Worm (Caenorhabditis elegans) whole organism, young adult: ENCODE results near the gene C47E12.9.
A peak's percentile ranks its signal among the peaks of the same experiment; 100 is the strongest.

ENCODE experiments used
- B0261.1 ChIP-seq: sonication (generic microtip); optimal IDR thresholded peaks from 2 replicates; lab custom pipeline; 2016; ENCODE audit warnings: mild to moderate bottlenecking, missing genetic modification characterization, moderate library complexity, missing compliant biosample characterization
- B0336.3 ChIP-seq: fragments of 200-800 bp; sonication (Bioruptor generic); IDR thresholded peaks from 2 replicates; pipeline ENCODE4 v1.3.6; 2022; ENCODE audit warnings: missing genetic modification characterization, missing compliant biosample characterization
- C17E4.6 ChIP-seq: fragments of 200-800 bp; sonication (Bioruptor generic); IDR thresholded peaks from 2 replicates; pipeline ENCODE4 v1.3.6; 2022; ENCODE audit warnings: missing genetic modification reagents, missing genetic modification characterization, missing compliant biosample characterization
- F10E7.11 ChIP-seq: sonication (generic microtip); optimal IDR thresholded peaks from 2 replicates; lab custom pipeline; 2017; ENCODE audit warnings: mild to moderate bottlenecking, missing genetic modification characterization, moderate library complexity, missing compliant biosample characterization
- F23B12.7 ChIP-seq: sonication (generic microtip); optimal IDR thresholded peaks from 2 replicates; lab custom pipeline; 2017; ENCODE audit warnings: missing genetic modification characterization, mild to moderate bottlenecking, missing compliant biosample characterization, antibody characterized with exemption, moderate library complexity; ENCODE audit not compliant: insufficient read depth
- F49E8.2 ChIP-seq: sonication (generic microtip); optimal IDR thresholded peaks from 3 replicates; lab custom pipeline; 2017; ENCODE audit warnings: missing genetic modification characterization, mild to moderate bottlenecking, missing compliant biosample characterization, antibody characterized with exemption, moderate library complexity; ENCODE audit not compliant: insufficient read depth
- F57C9.4 ChIP-seq: sonication (generic microtip); optimal IDR thresholded peaks from 2 replicates; lab custom pipeline; 2017; ENCODE audit warnings: mild to moderate bottlenecking, missing genetic modification characterization, missing compliant biosample characterization
- K12H6.12 ChIP-seq: fragments of 200-800 bp; sonication (Bioruptor generic); optimal IDR thresholded peaks from 2 replicates; lab custom pipeline; 2018; ENCODE audit warnings: mild to moderate bottlenecking, missing genetic modification characterization, missing compliant biosample characterization
- T07F8.4 ChIP-seq: sonication (generic microtip); optimal IDR thresholded peaks from 2 replicates; lab custom pipeline; 2016; ENCODE audit warnings: mild to moderate bottlenecking, missing genetic modification characterization, moderate library complexity, missing compliant biosample characterization
- Y79H2A.3 ChIP-seq: fragments of 200-800 bp; sonication (Bioruptor generic); conservative IDR thresholded peaks from 2 replicates; pipeline ENCODE4 v1.3.6; 2022; ENCODE audit warnings: missing genetic modification reagents, missing genetic modification characterization, missing compliant biosample characterization
- Y95B8A.8 ChIP-seq: fragments of 200-800 bp; sonication (Bioruptor generic); IDR thresholded peaks from 2 replicates; pipeline ENCODE4 v1.3.6; 2022; ENCODE audit warnings: missing genetic modification reagents, missing genetic modification characterization, missing compliant biosample characterization
- akir-1 ChIP-seq: fragments of 200-800 bp; sonication (Bioruptor generic); optimal IDR thresholded peaks from 2 replicates; lab custom pipeline; 2018; ENCODE audit warnings: mild to moderate bottlenecking, missing genetic modification characterization, moderate library complexity, missing compliant biosample characterization
- aptf-3 ChIP-seq: fragments of 200-800 bp; sonication (Bioruptor generic); IDR thresholded peaks from 2 replicates; pipeline ENCODE4 v1.3.6; 2022; ENCODE audit warnings: missing genetic modification characterization, missing compliant biosample characterization
- atf-7 ChIP-seq: sonication (generic microtip); optimal IDR thresholded peaks from 2 replicates; lab custom pipeline; 2017; ENCODE audit warnings: mild to moderate bottlenecking, missing genetic modification characterization, missing compliant biosample characterization
- attf-3 ChIP-seq: fragments of 200-800 bp; sonication (Bioruptor generic); conservative IDR thresholded peaks from 2 replicates; pipeline ENCODE4 v1.3.6; 2022; ENCODE audit warnings: missing genetic modification reagents, missing genetic modification characterization, missing compliant biosample characterization
- attf-6 ChIP-seq: fragments of 200-800 bp; sonication (Bioruptor generic); IDR thresholded peaks from 2 replicates; pipeline ENCODE4 v1.3.6; 2022; ENCODE audit warnings: missing genetic modification reagents, missing genetic modification characterization, missing compliant biosample characterization
- bed-1 ChIP-seq: fragments of 200-800 bp; sonication (Bioruptor generic); IDR thresholded peaks from 2 replicates; pipeline ENCODE4 v1.3.6; 2022; ENCODE audit warnings: missing genetic modification reagents, missing genetic modification characterization, missing compliant biosample characterization
- bed-2 ChIP-seq: fragments of 200-800 bp; sonication (Bioruptor generic); IDR thresholded peaks from 2 replicates; pipeline ENCODE4 v1.3.6; 2022; ENCODE audit warnings: missing genetic modification reagents, missing genetic modification characterization, missing compliant biosample characterization
- ccch-3 ChIP-seq: fragments of 200-800 bp; sonication (Bioruptor generic); optimal IDR thresholded peaks from 2 replicates; lab custom pipeline; 2018; ENCODE audit warnings: mild to moderate bottlenecking, missing genetic modification characterization, missing compliant biosample characterization
- cebp-1 ChIP-seq, 2 experiments: fragments of 200-800 bp in 1 of 2; sonication (Bioruptor generic) in 1 of 2; sonication (generic microtip) in 1 of 2; IDR thresholded peaks in 1 of 2; optimal IDR thresholded peaks in 1 of 2; 2 replicates each; pipeline versions ENCODE4 v1.3.6 to Lab custom; 2017 to 2022; ENCODE audit warnings: missing compliant biosample characterization in 2 of 2, missing genetic modification characterization in 2 of 2, mild to moderate bottlenecking in 1 of 2, missing genetic modification reagents in 1 of 2, moderate library complexity in 1 of 2
- cebp-2 ChIP-seq: fragments of 200-800 bp; sonication (Bioruptor generic); IDR thresholded peaks from 2 replicates; pipeline ENCODE4 v1.3.6; 2022; ENCODE audit warnings: missing genetic modification characterization, missing compliant biosample characterization
- ceh-40 ChIP-seq: fragments of 200-800 bp; sonication (Bioruptor generic); IDR thresholded peaks from 2 replicates; pipeline ENCODE4 v1.3.6; 2022; ENCODE audit warnings: missing genetic modification characterization, missing compliant biosample characterization
- chd-7 ChIP-seq: sonication (generic microtip); optimal IDR thresholded peaks from 2 replicates; lab custom pipeline; 2016; ENCODE audit warnings: mild to moderate bottlenecking, missing genetic modification characterization, moderate library complexity, missing compliant biosample characterization
- dpl-1 ChIP-seq: fragments of 150-350 bp; optimal IDR thresholded peaks from 2 replicates; lab custom pipeline; 2014; ENCODE audit warnings: missing biosample characterization, missing genetic modification reagents, missing genetic modification characterization
- ekl-4 ChIP-seq: fragments of 200-800 bp; sonication (Bioruptor generic); IDR thresholded peaks from 2 replicates; pipeline ENCODE4 v1.3.6; 2022; ENCODE audit warnings: missing genetic modification reagents, missing genetic modification characterization, missing compliant biosample characterization
- hmg-1.2 ChIP-seq: fragments of 200-800 bp; sonication (Bioruptor generic); IDR thresholded peaks from 2 replicates; pipeline ENCODE4 v1.3.6; 2022; ENCODE audit warnings: missing genetic modification reagents, missing genetic modification characterization, missing compliant biosample characterization
- lag-1 ChIP-seq: fragments of 200-800 bp; sonication (Bioruptor generic); IDR thresholded peaks from 2 replicates; pipeline ENCODE4 v1.3.6; 2022; ENCODE audit warnings: missing genetic modification reagents, missing genetic modification characterization, missing compliant biosample characterization
- let-607 ChIP-seq, 2 experiments: fragments of 200-800 bp in 1 of 2; sonication (Bioruptor generic) in 1 of 2; sonication (generic microtip) in 1 of 2; optimal IDR thresholded peaks; 2 replicates each; lab custom pipeline; 2016 to 2018; ENCODE audit warnings: mild to moderate bottlenecking in 2 of 2, missing compliant biosample characterization in 2 of 2, missing genetic modification characterization in 2 of 2, moderate library complexity in 2 of 2, missing genotype in 1 of 2
- lin-40 ChIP-seq: sonication (generic microtip); optimal IDR thresholded peaks from 2 replicates; lab custom pipeline; 2016; ENCODE audit warnings: missing genetic modification characterization, mild to moderate bottlenecking, missing compliant biosample characterization, missing genotype, missing genetic modification reagents
- lin-54 ChIP-seq: fragments of 200-800 bp; sonication (Bioruptor generic); optimal IDR thresholded peaks from 2 replicates; lab custom pipeline; 2018; ENCODE audit warnings: mild to moderate bottlenecking, missing genetic modification characterization, missing compliant biosample characterization
- lsy-27 ChIP-seq: sonication (generic microtip); optimal IDR thresholded peaks from 2 replicates; lab custom pipeline; 2017; ENCODE audit warnings: missing genetic modification characterization, mild to moderate bottlenecking, missing compliant biosample characterization, antibody characterized with exemption, missing genotype, borderline replicate concordance; ENCODE audit not compliant: insufficient read depth
- madf-10 ChIP-seq: sonication (generic microtip); optimal IDR thresholded peaks from 2 replicates; lab custom pipeline; 2016; ENCODE audit warnings: mild to moderate bottlenecking, missing genetic modification characterization, missing compliant biosample characterization
- madf-3 ChIP-seq: fragments of 200-800 bp; sonication (Bioruptor generic); IDR thresholded peaks from 2 replicates; pipeline ENCODE4 v1.3.6; 2022; ENCODE audit warnings: missing genetic modification reagents, missing genetic modification characterization, missing compliant biosample characterization
- madf-6 ChIP-seq: fragments of 200-800 bp; sonication (Bioruptor generic); IDR thresholded peaks from 2 replicates; pipeline ENCODE4 v1.3.6; 2022; ENCODE audit warnings: missing genetic modification reagents, missing genetic modification characterization, missing compliant biosample characterization
- mes-4 ChIP-seq: sonication (generic microtip); optimal IDR thresholded peaks from 2 replicates; lab custom pipeline; 2016; ENCODE audit warnings: missing genotype, missing genetic modification characterization, missing compliant biosample characterization
- nfyb-1 ChIP-seq: fragments of 200-800 bp; sonication (Bioruptor generic); IDR thresholded peaks from 2 replicates; pipeline ENCODE4 v1.3.6; 2022; ENCODE audit warnings: missing genetic modification reagents, missing genetic modification characterization, missing compliant biosample characterization
- nhr-179 ChIP-seq: sonication (generic microtip); optimal IDR thresholded peaks from 2 replicates; lab custom pipeline; 2016; ENCODE audit warnings: mild to moderate bottlenecking, missing genetic modification characterization, missing compliant biosample characterization
- nhr-27 ChIP-seq: fragments of 200-800 bp; sonication (Bioruptor generic); optimal IDR thresholded peaks from 2 replicates; lab custom pipeline; 2018; ENCODE audit warnings: mild to moderate bottlenecking, missing genetic modification characterization, moderate library complexity, missing compliant biosample characterization
- nhr-80 ChIP-seq: sonication (generic microtip); optimal IDR thresholded peaks from 2 replicates; lab custom pipeline; 2016; ENCODE audit warnings: missing genetic modification characterization, missing compliant biosample characterization
- repo-1 ChIP-seq: sonication (generic microtip); optimal IDR thresholded peaks from 2 replicates; lab custom pipeline; 2017; ENCODE audit warnings: mild to moderate bottlenecking, missing genetic modification characterization, missing compliant biosample characterization
- sdz-38 ChIP-seq: sonication (generic microtip); optimal IDR thresholded peaks from 2 replicates; lab custom pipeline; 2016; ENCODE audit warnings: missing genotype, missing genetic modification characterization, missing compliant biosample characterization
- tbp1 ChIP-seq: fragments of 200-800 bp; sonication (Bioruptor generic); optimal IDR thresholded peaks from 2 replicates; lab custom pipeline; 2018; ENCODE audit warnings: mild to moderate bottlenecking, missing genetic modification characterization, missing compliant biosample characterization
- zfh-2 ChIP-seq: fragments of 200-800 bp; sonication (Bioruptor generic); conservative IDR thresholded peaks from 2 replicates; pipeline ENCODE4 v1.3.6; 2022; ENCODE audit warnings: missing genetic modification reagents, missing genetic modification characterization, missing compliant biosample characterization
- ztf-22 ChIP-seq: fragments of 200-800 bp; sonication (Bioruptor generic); optimal IDR thresholded peaks from 2 replicates; lab custom pipeline; 2018; ENCODE audit warnings: mild to moderate bottlenecking, missing genetic modification characterization, moderate library complexity, missing compliant biosample characterization
- ztf-6 ChIP-seq: fragments of 200-800 bp; sonication (Bioruptor generic); IDR thresholded peaks from 2 replicates; pipeline ENCODE4 v1.3.6; 2022; ENCODE audit warnings: missing genetic modification reagents, missing genetic modification characterization, missing compliant biosample characterization

Gene C47E12.9

DNA sequence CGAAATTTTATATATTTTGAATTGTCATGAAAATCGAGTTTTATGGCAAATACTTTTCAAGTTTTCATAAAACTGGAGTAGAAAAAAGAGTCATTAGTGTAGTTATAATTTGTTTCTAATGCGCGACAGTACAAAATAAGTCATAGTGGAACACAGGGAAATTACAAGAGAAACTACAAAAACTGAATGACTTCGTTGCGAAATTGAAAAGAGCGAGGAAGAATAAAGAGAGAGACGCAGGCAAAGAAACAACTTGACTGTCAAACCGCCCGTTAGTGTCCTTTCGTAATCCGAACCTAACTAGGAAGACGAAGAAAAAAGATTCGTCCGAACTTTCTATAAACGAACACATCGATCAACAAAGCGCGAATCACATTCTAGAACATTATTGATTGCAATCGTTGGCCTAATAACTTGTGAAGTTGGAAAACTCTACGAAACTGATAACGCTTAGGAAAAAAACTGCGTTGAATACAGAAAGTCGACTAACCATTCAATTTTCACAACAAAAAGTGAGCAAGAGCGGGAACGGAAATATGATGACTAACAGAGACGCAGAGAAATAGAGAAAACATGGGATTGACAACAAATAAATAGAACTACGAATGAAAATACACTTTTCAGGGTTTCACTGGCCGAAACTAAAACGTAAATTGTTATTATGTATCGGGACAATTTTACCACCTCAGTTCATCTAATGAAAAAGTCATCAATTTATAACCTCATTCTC is 19.1 kb downstream of the C47E12.9 start:
- peak; percentile 10 for TF ChIP-seq hmg-1.2 (GFP tag; lab: Robert Waterston, UW)
- TF ChIP-seq chd-7 (tag; lab: Kevin White, UChicago): no peak
- peak; percentile 45; the same call in 1 of the 2 replicates for TF ChIP-seq nfyb-1 (GFP tag; lab: Robert Waterston, UW)
- no peak for TF ChIP-seq sdz-38 (tag; lab: Kevin White, UChicago)
- TF ChIP-seq ekl-4: no peak
- peak; percentile 29 for TF ChIP-seq nhr-80
- TF ChIP-seq nhr-179 (tag; lab: Kevin White, UChicago): no peak
- TF ChIP-seq cebp-1 (GFP tag; IDR thresholded peaks at IDR 0.05; lab: Robert Waterston, UW): peak; percentile 42; the same call in 1 of the 2 replicates
- TF ChIP-seq cebp-1 (tag; optimal IDR thresholded peaks at IDR 0.05; lab: Kevin White, UChicago): peak; percentile 87
- no peak for TF ChIP-seq madf-10
- peak; percentile 40; the same call in 1 of the 2 replicates for TF ChIP-seq madf-6 (GFP tag; lab: Robert Waterston, UW)
- no peak for TF ChIP-seq akir-1 (GFP tag; lab: Kevin White, UChicago)
- no peak for TF ChIP-seq ceh-40 (GFP tag; lab: Robert Waterston, UW)

DNA sequence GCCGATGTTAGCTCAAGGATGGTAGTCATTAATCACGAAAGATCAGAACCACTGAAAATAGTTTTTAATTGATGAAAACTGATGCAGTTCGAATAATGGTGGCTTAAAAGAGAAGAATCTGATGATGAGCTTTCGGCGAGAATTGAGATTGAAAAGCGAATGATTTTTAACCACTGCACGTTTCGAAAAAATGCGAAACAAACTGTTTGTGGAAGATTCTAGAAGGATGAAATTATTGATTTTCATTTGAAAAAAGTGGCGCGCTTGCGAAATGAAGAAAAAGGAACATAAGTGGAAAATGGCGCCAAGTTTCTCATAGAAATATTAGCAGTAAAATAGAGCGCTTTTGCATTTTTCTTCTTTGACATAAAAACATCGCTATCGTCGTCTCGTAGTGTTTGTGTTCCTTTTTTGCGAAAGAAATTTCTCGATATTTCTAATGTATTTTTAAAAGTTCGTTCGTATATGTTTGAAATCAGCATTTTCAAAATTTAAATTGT is 20.5 kb downstream of the C47E12.9 start, which contains the start of gene uba-1:
Gene uba-1 (minus strand): TSS at position 51 of the 500 bp plus-strand sequence.
- no peak for TF ChIP-seq F57C9.4 (tag; lab: Kevin White, UChicago)
- TF ChIP-seq nhr-27 (tag; lab: Kevin White, UChicago): no peak
- TF ChIP-seq attf-6 (GFP tag; lab: Robert Waterston, UW): 0 out of 2 replicates have a peak, but pooled peaks have one; percentile 25
- TF ChIP-seq let-607 (tag; optimal IDR thresholded peaks at IDR 0.05; lab: Kevin White, UChicago): peak; percentile 24 to 30
- TF ChIP-seq lsy-27 (tag; lab: Kevin White, UChicago): no peak
- no peak for TF ChIP-seq Y79H2A.3 (GFP tag; lab: Robert Waterston, UW)
- no peak for TF ChIP-seq lag-1 (GFP tag; lab: Robert Waterston, UW)
- peak; percentile 84 for TF ChIP-seq repo-1
- TF ChIP-seq cebp-2 (GFP tag; lab: Robert Waterston, UW): no peak
- no peak for TF ChIP-seq ztf-6 (GFP tag; lab: Robert Waterston, UW)
- TF ChIP-seq bed-1 (GFP tag; lab: Robert Waterston, UW): no peak
- peak; percentile 79 for TF ChIP-seq dpl-1 (GFP tag; lab: Kevin White, UChicago)
- no peak for TF ChIP-seq attf-3 (GFP tag; lab: Robert Waterston, UW)
- no peak for TF ChIP-seq ccch-3
- TF ChIP-seq F10E7.11 (tag; lab: Kevin White, UChicago): no peak
- no peak for TF ChIP-seq Y95B8A.8 (GFP tag; lab: Robert Waterston, UW)
- no peak for TF ChIP-seq sdz-38 (tag; lab: Kevin White, UChicago)
- no peak for TF ChIP-seq mes-4
- TF ChIP-seq B0261.1: no peak
- peak; percentile 31 for TF ChIP-seq ztf-22
- TF ChIP-seq madf-3: no peak
- peak; percentile 77 for TF ChIP-seq C17E4.6
- TF ChIP-seq lin-54 (GFP tag; lab: Kevin White, UChicago): peak; percentile 79
- TF ChIP-seq B0336.3 (GFP tag; lab: Robert Waterston, UW): peak; percentile 94
- TF ChIP-seq F49E8.2: peak; percentile 53
- TF ChIP-seq atf-7: peak; percentile 48
- no peak for TF ChIP-seq zfh-2 (GFP tag; lab: Robert Waterston, UW)
- TF ChIP-seq T07F8.4 (tag; lab: Kevin White, UChicago): no peak
- peak; percentile 59 for TF ChIP-seq F23B12.7 (tag; lab: Kevin White, UChicago)
- peak; percentile 42 for TF ChIP-seq tbp1 (GFP tag; lab: Kevin White, UChicago)
- TF ChIP-seq bed-2 (GFP tag; lab: Robert Waterston, UW): no peak
- peak; percentile 31 for TF ChIP-seq lin-40
- no peak for TF ChIP-seq K12H6.12 (tag; lab: Kevin White, UChicago)
- TF ChIP-seq aptf-3 (GFP tag; lab: Robert Waterston, UW): no peak
